Fruit fly (Drosophila melanogaster) whole organism, embryonic: ENCODE results near the gene Nf-YC.

Experiments used
- Atf3 ChIP-seq: fragments of 200-800 bp; sonication (Bioruptor generic); optimal IDR thresholded peaks from 3 replicates; lab custom pipeline; 2016; ENCODE audit warnings: missing biosample characterization, missing genetic modification characterization
- CG11093 ChIP-seq: fragments of 200-800 bp; sonication (Bioruptor generic); IDR thresholded peaks from 3 replicates; pipeline ENCODE4 v1.3.6; 2022; ENCODE audit warnings: missing biosample characterization, missing genetic modification characterization
- CG11247 ChIP-seq: fragments of 200-800 bp; sonication (Bioruptor generic); IDR thresholded peaks from 2 replicates; pipeline ENCODE4 v1.3.6; 2022; ENCODE audit warnings: missing biosample characterization, missing genetic modification characterization
- CG12071 ChIP-seq: fragments of 200-800 bp; sonication (Bioruptor generic); optimal IDR thresholded peaks from 3 replicates; lab custom pipeline; 2018; ENCODE audit warnings: missing biosample characterization, mild to moderate bottlenecking, missing genetic modification characterization
- CG12219 ChIP-seq: fragments of 200-800 bp; sonication (Bioruptor generic); optimal IDR thresholded peaks from 3 replicates; lab custom pipeline; 2018; ENCODE audit warnings: missing biosample characterization, mild to moderate bottlenecking, missing genetic modification characterization
- CG12744 ChIP-seq: fragments of 200-800 bp; sonication (Bioruptor generic); optimal IDR thresholded peaks from 2 replicates; lab custom pipeline; 2016; ENCODE audit warnings: missing biosample characterization, missing genetic modification characterization
- CG12942 ChIP-seq: fragments of 200-800 bp; sonication (Bioruptor generic); optimal IDR thresholded peaks from 3 replicates; lab custom pipeline; 2016; ENCODE audit warnings: missing biosample characterization, missing genetic modification characterization
- CG13287 ChIP-seq: fragments of 200-800 bp; sonication (Bioruptor generic); IDR thresholded peaks from 2 replicates; pipeline ENCODE4 v1.3.6; 2022; ENCODE audit warnings: missing biosample characterization, missing genetic modification characterization; ENCODE audit not compliant: partially characterized antibody
- CG13296 ChIP-seq: fragments of 200-800 bp; sonication (Bioruptor generic); optimal IDR thresholded peaks from 3 replicates; lab custom pipeline; 2018; ENCODE audit warnings: missing biosample characterization, mild to moderate bottlenecking, missing genetic modification characterization
- CG14667 ChIP-seq: fragments of 200-800 bp; sonication (Bioruptor generic); IDR thresholded peaks from 2 replicates; pipeline ENCODE4 v1.3.6; 2022; ENCODE audit warnings: missing biosample characterization, missing genetic modification characterization
- CG14965 ChIP-seq: fragments of 200-800 bp; sonication (Bioruptor generic); optimal IDR thresholded peaks from 2 replicates; lab custom pipeline; 2016; ENCODE audit warnings: missing biosample characterization, missing genetic modification characterization, borderline replicate concordance
- CG1603 ChIP-seq: fragments of 200-800 bp; sonication (Bioruptor generic); optimal IDR thresholded peaks from 2 replicates; lab custom pipeline; 2019; ENCODE audit warnings: missing biosample characterization, mild to moderate bottlenecking, missing genetic modification characterization, moderate library complexity
- CG17612 ChIP-seq: fragments of 200-800 bp; sonication (Bioruptor generic); IDR thresholded peaks from 2 replicates; pipeline ENCODE4 v1.3.6; 2022; ENCODE audit warnings: missing biosample characterization, missing genetic modification characterization
- CG17802 ChIP-seq: fragments of 200-800 bp; sonication (Bioruptor generic); optimal IDR thresholded peaks from 2 replicates; lab custom pipeline; 2018; ENCODE audit warnings: missing biosample characterization, mild to moderate bottlenecking, missing genetic modification characterization, moderate library complexity
- CG17829 ChIP-seq: fragments of 200-800 bp; optimal IDR thresholded peaks from 2 replicates; lab custom pipeline; 2019; ENCODE audit warnings: missing biosample characterization, mild to moderate bottlenecking, missing genetic modification characterization, moderate library complexity
- CG3726 ChIP-seq: fragments of 200-800 bp; sonication (Bioruptor generic); IDR thresholded peaks from 3 replicates; pipeline ENCODE4, ENCODE4 v1.3.6; 2022; ENCODE audit warnings: missing biosample characterization, missing genetic modification characterization
- CG3995 ChIP-seq: fragments of 200-800 bp; sonication (Bioruptor generic); optimal IDR thresholded peaks from 3 replicates; lab custom pipeline; 2016; ENCODE audit warnings: missing biosample characterization, missing genetic modification characterization
- CG4282 ChIP-seq: fragments of 200-800 bp; sonication (Bioruptor generic); optimal IDR thresholded peaks from 2 replicates; lab custom pipeline; 2016; ENCODE audit warnings: missing biosample characterization, missing genetic modification characterization
- CG43689 ChIP-seq: fragments of 200-800 bp; sonication (Bioruptor generic); IDR thresholded peaks from 2 replicates; pipeline ENCODE4 v1.3.6; 2022; ENCODE audit warnings: missing biosample characterization, missing genetic modification characterization
- CG8765 ChIP-seq: fragments of 200-800 bp; sonication (Bioruptor generic); IDR thresholded peaks from 2 replicates; pipeline ENCODE4 v1.3.6; 2022; ENCODE audit warnings: missing biosample characterization, missing genetic modification characterization
- CG8944 ChIP-seq: fragments of 200-800 bp; sonication (Bioruptor generic); optimal IDR thresholded peaks from 3 replicates; lab custom pipeline; 2016; ENCODE audit warnings: missing biosample characterization, missing genetic modification characterization
- CG9932 ChIP-seq: fragments of 200-800 bp; sonication (Bioruptor generic); IDR thresholded peaks from 2 replicates; pipeline ENCODE4 v1.3.6; 2022; ENCODE audit warnings: missing biosample characterization, missing genetic modification characterization
- CHES-1-like ChIP-seq: fragments of 200-800 bp; sonication (Bioruptor generic); optimal IDR thresholded peaks from 2 replicates; lab custom pipeline; 2016; ENCODE audit warnings: missing biosample characterization, missing genetic modification characterization
- Chrac-16 ChIP-seq: fragments of 200-800 bp; sonication (Bioruptor generic); optimal IDR thresholded peaks from 3 replicates; lab custom pipeline; 2016; ENCODE audit warnings: missing biosample characterization, missing genetic modification characterization
- Deaf1 ChIP-seq: fragments of 200-800 bp; optimal IDR thresholded peaks from 3 replicates; lab custom pipeline; 2019; ENCODE audit warnings: missing biosample characterization, mild to moderate bottlenecking, missing genetic modification characterization, moderate library complexity
- E2f1 ChIP-seq: fragments of 200-800 bp; sonication (Bioruptor generic); IDR thresholded peaks from 2 replicates; pipeline ENCODE4 v1.3.6; 2022; ENCODE audit warnings: missing biosample characterization, missing genetic modification characterization
- Gug ChIP-seq: fragments of 200-800 bp; sonication (Bioruptor generic); IDR thresholded peaks from 4 replicates; pipeline ENCODE4 v1.3.6; 2022; ENCODE audit warnings: missing biosample characterization, missing genetic modification characterization
- H2.0 ChIP-seq: fragments of 200-800 bp; sonication (Bioruptor generic); IDR thresholded peaks from 2 replicates; pipeline ENCODE4 v1.3.6; 2022; ENCODE audit warnings: missing biosample characterization, missing genetic modification characterization
- Kr ChIP-seq: fragments of 200-800 bp; sonication (Bioruptor generic); optimal IDR thresholded peaks from 2 replicates; lab custom pipeline; 2017; ENCODE audit warnings: missing biosample characterization, mild to moderate bottlenecking, missing genetic modification characterization
- MTF-1 ChIP-seq: fragments of 200-800 bp; sonication (Bioruptor generic); optimal IDR thresholded peaks from 2 replicates; lab custom pipeline; 2018; ENCODE audit warnings: missing biosample characterization, mild to moderate bottlenecking, missing genetic modification characterization, borderline replicate concordance
- Mad ChIP-seq: fragments of 200-800 bp; sonication (Bioruptor generic); optimal IDR thresholded peaks from 2 replicates; lab custom pipeline; 2016; ENCODE audit warnings: missing biosample characterization, missing genetic modification characterization
- Six4 ChIP-seq: fragments of 200-800 bp; sonication (Bioruptor generic); optimal IDR thresholded peaks from 2 replicates; lab custom pipeline; 2016; ENCODE audit warnings: missing biosample characterization, missing genetic modification characterization
- amos ChIP-seq: fragments of 200-800 bp; sonication (Bioruptor generic); IDR thresholded peaks from 2 replicates; pipeline ENCODE4 v1.3.6; 2022; ENCODE audit warnings: missing biosample characterization, missing genetic modification characterization; ENCODE audit not compliant: partially characterized antibody
- ara ChIP-seq: fragments of 200-800 bp; sonication (Bioruptor generic); IDR thresholded peaks from 2 replicates; pipeline ENCODE4 v1.3.6; 2022; ENCODE audit warnings: missing biosample characterization, missing genetic modification characterization
- bbx ChIP-seq: fragments of 200-800 bp; sonication (Bioruptor generic); IDR thresholded peaks from 2 replicates; pipeline ENCODE4 v1.3.6; 2022; ENCODE audit warnings: missing biosample characterization, missing genetic modification characterization; ENCODE audit not compliant: partially characterized antibody
- btn ChIP-seq: fragments of 200-800 bp; sonication (Bioruptor generic); optimal IDR thresholded peaks from 2 replicates; lab custom pipeline; 2016; ENCODE audit warnings: missing biosample characterization, missing genetic modification characterization
- caup ChIP-seq: fragments of 200-800 bp; sonication (Bioruptor generic); optimal IDR thresholded peaks from 3 replicates; lab custom pipeline; 2017; ENCODE audit warnings: missing biosample characterization, mild to moderate bottlenecking, missing genetic modification characterization, moderate library complexity; ENCODE audit not compliant: severe bottlenecking
- corto ChIP-seq: fragments of 200-800 bp; sonication (Bioruptor generic); optimal IDR thresholded peaks from 2 replicates; lab custom pipeline; 2016; ENCODE audit warnings: missing biosample characterization, mild to moderate bottlenecking, missing genetic modification characterization, moderate library complexity
- dimm ChIP-seq: fragments of 200-800 bp; sonication (Bioruptor generic); IDR thresholded peaks from 2 replicates; pipeline ENCODE4 v1.3.6; 2022; ENCODE audit warnings: missing biosample characterization, missing genetic modification characterization
- dm ChIP-seq: fragments of 200-800 bp; sonication (Bioruptor generic); optimal IDR thresholded peaks from 3 replicates; lab custom pipeline; 2016; ENCODE audit warnings: missing biosample characterization, missing genetic modification characterization
- gce ChIP-seq: fragments of 200-800 bp; sonication (Bioruptor generic); IDR thresholded peaks from 3 replicates; pipeline ENCODE4 v1.3.6; 2022; ENCODE audit warnings: missing biosample characterization, missing genetic modification characterization
- hb ChIP-seq: fragments of 200-800 bp; sonication (Bioruptor generic); IDR thresholded peaks from 3 replicates; pipeline ENCODE4 v1.3.6; 2022; ENCODE audit warnings: missing biosample characterization, missing genetic modification characterization; ENCODE audit not compliant: partially characterized antibody
- ind ChIP-seq: fragments of 200-800 bp; sonication (Bioruptor generic); optimal IDR thresholded peaks from 3 replicates; lab custom pipeline; 2016; ENCODE audit warnings: missing biosample characterization, missing genetic modification characterization
- nerfin-1 ChIP-seq: fragments of 200-800 bp; sonication (Bioruptor generic); optimal IDR thresholded peaks from 3 replicates; lab custom pipeline; 2019; ENCODE audit warnings: missing biosample characterization, mild to moderate bottlenecking, missing genetic modification characterization, moderate library complexity
- phol ChIP-seq: fragments of 200-800 bp; sonication (Bioruptor generic); optimal IDR thresholded peaks from 3 replicates; lab custom pipeline; 2018; ENCODE audit warnings: missing biosample characterization, mild to moderate bottlenecking, missing genetic modification characterization, moderate library complexity
- ranshi ChIP-seq: fragments of 200-800 bp; sonication (Bioruptor generic); IDR thresholded peaks from 2 replicates; pipeline ENCODE4 v1.3.6; 2022; ENCODE audit warnings: missing biosample characterization, missing genetic modification characterization
- sob ChIP-seq: fragments of 200-800 bp; sonication (Bioruptor generic); IDR thresholded peaks from 2 replicates; pipeline ENCODE4 v1.3.6; 2022; ENCODE audit warnings: missing biosample characterization, missing genetic modification characterization
- tio ChIP-seq: fragments of 200-800 bp; sonication (Bioruptor generic); optimal IDR thresholded peaks from 2 replicates; lab custom pipeline; 2017; ENCODE audit warnings: missing biosample characterization, missing genetic modification characterization, inconsistent platforms
- tup ChIP-seq: fragments of 200-800 bp; sonication (Bioruptor generic); optimal IDR thresholded peaks from 2 replicates; lab custom pipeline; 2016; ENCODE audit warnings: missing biosample characterization, mild to moderate bottlenecking, missing genetic modification characterization, moderate library complexity
- vnd ChIP-seq: fragments of 200-800 bp; sonication (Bioruptor generic); IDR thresholded peaks from 3 replicates; pipeline ENCODE4 v1.3.6; 2022; ENCODE audit warnings: missing biosample characterization, missing genetic modification characterization; ENCODE audit not compliant: partially characterized antibody

Nf-YC gene

dm6 chrX:6868024-6868628 is 47.4 kb upstream of the Nf-YC start (continued):
- TF ChIP-seq Chrac-16 (GFP tag; lab: Kevin White, UChicago) (no peak), nerfin-1 (tag; lab: Kevin White, UChicago) (peak; percentile 57), Kr (no peak), CG17612 (GFP tag; lab: Robert Waterston, UW) (no peak), CG8765 (GFP tag; lab: Robert Waterston, UW) (no peak), CG14965 (GFP tag; lab: Kevin White, UChicago) (no peak), CG1603 (tag; lab: Kevin White, UChicago) (no peak), tio (no peak), Deaf1 (tag; lab: Kevin White, UChicago) (peak; percentile 93), btn (GFP tag; lab: Kevin White, UChicago) (no peak), CG17802 (no peak), CG43689 (no peak), CG13296 (GFP tag; lab: Kevin White, UChicago) (no peak), H2.0 (GFP tag; lab: Robert Waterston, UW) (no peak), sob (GFP tag; lab: Robert Waterston, UW) (0 out of 2 replicates have a peak, but pooled peaks have one; percentile 16), Mad (GFP tag; lab: Kevin White, UChicago) (no peak), amos (GFP tag; lab: Robert Waterston, UW) (peak; percentile 35; the same call in 1 of the 2 replicates), caup (no peak), CG11247 (GFP tag; lab: Robert Waterston, UW) (no peak), ara (GFP tag; lab: Robert Waterston, UW) (no peak; the same call in 1 of the 2 replicates), ind (GFP tag; lab: Kevin White, UChicago) (no peak), CG4282 (no peak), CG12071 (no peak), CG3726 (GFP tag; lab: Robert Waterston, UW) (no peak; the same call in 2 of the 3 replicates), E2f1 (no peak), corto (no peak), CG8944 (GFP tag; lab: Kevin White, UChicago) (no peak), CG14667 (GFP tag; lab: Robert Waterston, UW) (no peak), Gug (GFP tag; lab: Robert Waterston, UW) (no peak), Atf3 (GFP tag; lab: Kevin White, UChicago) (no peak), Six4 (GFP tag; lab: Kevin White, UChicago) (no peak), hb (GFP tag; lab: Robert Waterston, UW) (no peak), CG12219 (GFP tag; lab: Kevin White, UChicago) (no peak), vnd (GFP tag; lab: Robert Waterston, UW) (no peak), dimm (GFP tag; lab: Robert Waterston, UW) (no peak), CHES-1-like (GFP tag; lab: Kevin White, UChicago) (peak; percentile 25), phol (tag; lab: Kevin White, UChicago) (no peak), CG12942 (GFP tag; lab: Kevin White, UChicago) (no peak), CG17829 (tag; lab: Kevin White, UChicago) (no peak), bbx (GFP tag; lab: Robert Waterston, UW) (peak; percentile 25; the same call in 1 of the 2 replicates), CG3995 (GFP tag; lab: Kevin White, UChicago) (no peak), gce (GFP tag; lab: Robert Waterston, UW) (no peak; the same call in 2 of the 3 replicates), MTF-1 (GFP tag; lab: Kevin White, UChicago) (no peak), CG12744 (GFP tag; lab: Kevin White, UChicago) (no peak), CG11093 (GFP tag; lab: Robert Waterston, UW) (no peak), ranshi (no peak; the same call in 1 of the 2 replicates), CG9932 (GFP tag; lab: Robert Waterston, UW) (no peak; the same call in 1 of the 2 replicates), tup (GFP tag; lab: Kevin White, UChicago) (no peak), CG13287 (GFP tag; lab: Robert Waterston, UW) (peak; percentile 46; the same call in 1 of the 2 replicates), dm (GFP tag; lab: Kevin White, UChicago) (no peak)
